Comparison of ENCODE assay signal across 5 worm cellular contexts in the genomic region with DNA sequence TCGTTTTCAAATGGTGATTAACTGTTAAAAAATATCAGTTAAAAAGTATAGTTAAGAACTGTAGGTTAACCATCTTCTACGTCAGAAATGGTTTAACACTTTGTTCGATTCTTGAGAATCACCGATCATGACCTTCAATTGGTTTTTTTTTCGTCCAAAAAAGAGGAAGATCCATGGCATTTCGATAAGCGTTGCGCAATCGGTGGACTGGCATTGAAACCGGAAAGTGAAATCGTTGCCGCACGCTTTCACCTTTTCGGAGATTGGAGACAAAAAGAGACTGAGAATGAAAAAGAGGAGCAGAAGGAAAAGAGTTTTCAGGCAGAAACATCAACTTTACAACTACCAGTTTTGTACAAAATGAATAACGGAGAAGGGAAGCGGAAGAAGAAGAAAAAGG.
TF ChIP-seq lines count a peak whose summit lies in the region.

No protein-coding gene starts in this region.

TF ChIP-seq in whole organism, L1 larva, 84 proteins besides CTCF, POLR2A, EP300 and RAD21:
- TF ChIP-seq unc-130 (tag; optimal IDR thresholded peaks at IDR 0.05; lab: Kevin White, UChicago), result no peak
- peak; percentile 88 for TF ChIP-seq nhr-85 (tag; lab: Kevin White, UChicago)
- peak in 3 of 6 experiments; percentile 23 to 41 (median 40) for TF ChIP-seq elt-3 (tag; optimal IDR thresholded peaks at IDR 0.05; lab: Kevin White, UChicago)
- peak in 1 of 2 experiments; percentile 16 for TF ChIP-seq lsy-2 (tag; optimal IDR thresholded peaks at IDR 0.05; lab: Kevin White, UChicago)
- no peak for TF ChIP-seq nhr-20 (tag; optimal IDR thresholded peaks at IDR 0.05; lab: Kevin White, UChicago)
- TF ChIP-seq vab-15 (tag; optimal IDR thresholded peaks at IDR 0.05; lab: Kevin White, UChicago), result no peak
- TF ChIP-seq lin-14 (GFP tag; optimal IDR thresholded peaks at IDR 0.05; lab: Kevin White, UChicago), result peak; percentile 75
- peak; percentile 100 for TF ChIP-seq blmp-1 (tag; optimal IDR thresholded peaks at IDR 0.05; lab: Kevin White, UChicago)

TF ChIP-seq in whole organism, L2 larva, 48 proteins besides CTCF, POLR2A, EP300 and RAD21 (continues in another document):
- TF ChIP-seq ceh-16 (tag; optimal IDR thresholded peaks at IDR 0.05; lab: Kevin White, UChicago), result no peak
- TF ChIP-seq sem-4 (tag; optimal IDR thresholded peaks at IDR 0.05; lab: Kevin White, UChicago), result peak; percentile 28
- no peak for TF ChIP-seq snpc-4 (tag; optimal IDR thresholded peaks at IDR 0.05; lab: Kevin White, UChicago)
- peak; percentile 70 for TF ChIP-seq nhr-25 (tag; optimal IDR thresholded peaks at IDR 0.05; lab: Kevin White, UChicago)
- TF ChIP-seq aly-2 (tag; optimal IDR thresholded peaks at IDR 0.05; lab: Kevin White, UChicago), result no peak
- no peak for TF ChIP-seq C34F6.9 (tag; optimal IDR thresholded peaks at IDR 0.05; lab: Kevin White, UChicago)
- TF ChIP-seq fos-1 (tag; optimal IDR thresholded peaks at IDR 0.05; lab: Kevin White, UChicago), result no peak
- TF ChIP-seq lin-39 (tag; optimal IDR thresholded peaks at IDR 0.05; lab: Kevin White, UChicago), result no peak
- peak; percentile 45 for TF ChIP-seq egl-27 (tag; optimal IDR thresholded peaks at IDR 0.05; lab: Kevin White, UChicago)
- TF ChIP-seq elt-1 (tag; optimal IDR thresholded peaks at IDR 0.05; lab: Kevin White, UChicago), result no peak
- TF ChIP-seq nhr-10 (tag; optimal IDR thresholded peaks at IDR 0.05; lab: Kevin White, UChicago), result no peak
- no peak for TF ChIP-seq lin-11 (tag; optimal IDR thresholded peaks at IDR 0.05; lab: Kevin White, UChicago)
- peak; percentile 6 for TF ChIP-seq sma-9 (GFP tag; optimal IDR thresholded peaks at IDR 0.05; lab: Kevin White, UChicago)
- TF ChIP-seq sma-9 (tag; optimal IDR thresholded peaks at IDR 0.05; lab: Kevin White, UChicago), result no peak
- no peak for TF ChIP-seq ceh-82 (tag; optimal IDR thresholded peaks at IDR 0.05; lab: Kevin White, UChicago)
- TF ChIP-seq unc-62 (GFP tag; optimal IDR thresholded peaks at IDR 0.05; lab: Kevin White, UChicago), result no peak
- TF ChIP-seq R02D3.7 (tag; optimal IDR thresholded peaks at IDR 0.05; lab: Kevin White, UChicago), result no peak
- TF ChIP-seq blmp-1 (tag; optimal IDR thresholded peaks at IDR 0.05; lab: Kevin White, UChicago; ENCODE audit: insufficient read depth), result peak; percentile 99
- no peak for TF ChIP-seq alr-1 (tag; optimal IDR thresholded peaks at IDR 0.05; lab: Kevin White, UChicago)
- no peak for TF ChIP-seq nhr-77 (tag; optimal IDR thresholded peaks at IDR 0.05; lab: Kevin White, UChicago)
- no peak for TF ChIP-seq ztf-1 (GFP tag; conservative IDR thresholded peaks at IDR 0.05; lab: Robert Waterston, UW)

TF ChIP-seq in whole organism, L3 larva, 47 proteins besides CTCF, POLR2A, EP300 and RAD21:
- TF ChIP-seq nhr-25 (tag; optimal IDR thresholded peaks at IDR 0.05; lab: Kevin White, UChicago), result peak; percentile 94
- TF ChIP-seq elt-3 (tag; optimal IDR thresholded peaks at IDR 0.05; lab: Kevin White, UChicago), result peak in 2 of 3 experiments; percentile 81 to 91
- peak; percentile 45 for TF ChIP-seq nhr-23 (tag; optimal IDR thresholded peaks at IDR 0.05; lab: Kevin White, UChicago)
- no peak for TF ChIP-seq ztf-11 (tag; optimal IDR thresholded peaks at IDR 0.05; lab: Kevin White, UChicago)

TF ChIP-seq in whole organism, L4 larva, 104 proteins besides CTCF, POLR2A, EP300 and RAD21 (continues in another document):
- TF ChIP-seq fos-1 (tag; optimal IDR thresholded peaks at IDR 0.05; lab: Kevin White, UChicago) (no peak), T26A8.4 (GFP tag; IDR thresholded peaks at IDR 0.05; lab: Robert Waterston, UW) (no peak), F44E2.7 (GFP tag; IDR thresholded peaks at IDR 0.05; lab: Robert Waterston, UW) (no peak), hlh-11 (tag; optimal IDR thresholded peaks at IDR 0.05; lab: Kevin White, UChicago) (peak; percentile 46), nhr-25 (tag; optimal IDR thresholded peaks at IDR 0.05; lab: Kevin White, UChicago; ENCODE audit: borderline replicate concordance, insufficient read depth) (peak; percentile 69), egl-27 (tag; optimal IDR thresholded peaks at IDR 0.05; lab: Kevin White, UChicago) (no peak), Y105C5A.15 (GFP tag; IDR thresholded peaks at IDR 0.05; lab: Robert Waterston, UW) (no peak), lsy-2 (tag; optimal IDR thresholded peaks at IDR 0.05; lab: Kevin White, UChicago) (no peak), aha-1 (tag; lab: Kevin White, UChicago) (no peak), nhr-111 (GFP tag; optimal IDR thresholded peaks at IDR 0.05; lab: Kevin White, UChicago) (no peak), unc-62 (GFP tag; optimal IDR thresholded peaks at IDR 0.05 in 1 of 2; lab: Kevin White, UChicago) (peak in 1 of 2 experiments; percentile 56), unc-62 (tag; optimal IDR thresholded peaks at IDR 0.05; lab: Kevin White, UChicago) (no peak), dpl-1 (GFP tag; optimal IDR thresholded peaks at IDR 0.05; lab: Kevin White, UChicago) (no peak), lin-15B (tag; optimal IDR thresholded peaks at IDR 0.05; lab: Kevin White, UChicago) (no peak), Y48G9A.11 (GFP tag; IDR thresholded peaks at IDR 0.05; lab: Robert Waterston, UW) (no peak), aly-2 (tag; optimal IDR thresholded peaks at IDR 0.05; lab: Kevin White, UChicago) (no peak), nhr-6 (tag; optimal IDR thresholded peaks at IDR 0.05; lab: Kevin White, UChicago) (no peak), attf-4 (tag; optimal IDR thresholded peaks at IDR 0.05; lab: Kevin White, UChicago) (no peak), pqm-1 (tag; optimal IDR thresholded peaks at IDR 0.05; lab: Kevin White, UChicago) (no peak), ZK337.2 (GFP tag; IDR thresholded peaks at IDR 0.05; lab: Robert Waterston, UW) (no peak), lin-1 (GFP tag; IDR thresholded peaks at IDR 0.05; lab: Robert Waterston, UW) (no peak), madf-5 (GFP tag; IDR thresholded peaks at IDR 0.05; lab: Robert Waterston, UW) (0 out of 4 replicates have a peak, but pooled peaks of 1 of the 2 experiments have one; percentile 37), nhr-28 (tag; optimal IDR thresholded peaks at IDR 0.05; lab: Kevin White, UChicago) (peak; percentile 56), duxl-1 (tag; optimal IDR thresholded peaks at IDR 0.05; lab: Kevin White, UChicago; ENCODE audit: poor library complexity) (no peak), dve-1 (tag; optimal IDR thresholded peaks at IDR 0.05; lab: Kevin White, UChicago; ENCODE audit: insufficient read depth) (no peak), mdl-1 (tag; optimal IDR thresholded peaks at IDR 0.05; lab: Kevin White, UChicago) (peak in 1 of 2 experiments; percentile 43), nhr-10 (tag; optimal IDR thresholded peaks at IDR 0.05; lab: Kevin White, UChicago) (no peak), daf-19 (GFP tag; conservative IDR thresholded peaks at IDR 0.05; lab: Robert Waterston, UW) (no peak), Y75B8A.6 (GFP tag; IDR thresholded peaks at IDR 0.05; lab: Robert Waterston, UW) (no peak), madf-9 (GFP tag; conservative IDR thresholded peaks at IDR 0.05; lab: Robert Waterston, UW) (no peak)

TF ChIP-seq in whole organism, mixed stage, embryonic, 35 proteins besides CTCF, POLR2A, EP300 and RAD21:
- TF ChIP-seq ham-2 (GFP tag; optimal IDR thresholded peaks at IDR 0.05; lab: Kevin White, UChicago) (peak; percentile 24), nhr-12 (tag; optimal IDR thresholded peaks at IDR 0.05; lab: Kevin White, UChicago) (no peak), zip-8 (tag; optimal IDR thresholded peaks at IDR 0.05; lab: Kevin White, UChicago) (peak; percentile 68), blmp-1 (tag; optimal IDR thresholded peaks at IDR 0.05; lab: Kevin White, UChicago) (peak; percentile 89), elt-3 (tag; optimal IDR thresholded peaks at IDR 0.05; lab: Kevin White, UChicago) (no peak)
